Worm (Caenorhabditis elegans): ENCODE measurements around the gene F26D2.15.

F26D2.15 gene

ce11 chrV:16471995-16472563, 34.4 kb downstream of the F26D2.15 start, which contains the start of gene srw-35:
srw-35 (plus strand) TSS chrV:16472513.
- no peak for TF ChIP-seq lim-7 (GFP tag; IDR thresholded peaks at IDR 0.05)
- TF ChIP-seq php-3 (GFP tag; IDR thresholded peaks at IDR 0.05) = 0 out of 2 replicates have a peak, but pooled peaks have one; percentile 19

- TF ChIP-seq dmd-6 (GFP tag; IDR thresholded peaks at IDR 0.05) (0 out of 2 replicates have a peak, but pooled peaks have one; percentile 20), lim-7 (GFP tag; IDR thresholded peaks at IDR 0.05) (peak; percentile 59; the same call in 1 of the 2 replicates), vab-7 (GFP tag; IDR thresholded peaks at IDR 0.05) (peak; percentile 41; the same call in 1 of the 2 replicates)
Measured at ce11 chrV:16474686-16475085, 37.0 kb downstream of the F26D2.15 start.

- TF ChIP-seq unc-62 (GFP tag; optimal IDR thresholded peaks at IDR 0.05 in 1 of 2) (peak in 1 of 2 experiments; percentile 67), unc-62 (tag; optimal IDR thresholded peaks at IDR 0.05) (no peak), nhr-41 (GFP tag; IDR thresholded peaks at IDR 0.05) (no peak), ztf-7 (tag; optimal IDR thresholded peaks at IDR 0.05) (no peak), jun-1 (tag; optimal IDR thresholded peaks at IDR 0.05) (no peak)
Measured at ce11 chrV:16479275-16479674, 41.6 kb downstream of the F26D2.15 start, which contains the start of gene T08G3.11. T08G3.11 (minus strand) TSS chrV:16479375.

ce11 chrV:16480919-16481630, 43.4 kb downstream of the F26D2.15 start, which contains the start of the genes F57E7.4 and spig-6:
F57E7.4 (minus strand) TSS chrV:16481019.
spig-6 (plus strand) TSS chrV:16481580.
- TF ChIP-seq unc-62 (GFP tag; optimal IDR thresholded peaks at IDR 0.05 in 1 of 2) = peak in 1 of 2 experiments; percentile 68
- TF ChIP-seq unc-62 (tag; optimal IDR thresholded peaks at IDR 0.05) = no peak
- TF ChIP-seq ama-1 (optimal IDR thresholded peaks at IDR 0.05) = no peak

ce11 chrV:16483044-16483443, 45.4 kb downstream of the F26D2.15 start, which contains the start of gene F57E7.2:
F57E7.2 (minus strand) TSS chrV:16483144.
- TF ChIP-seq lsy-2 (tag; optimal IDR thresholded peaks at IDR 0.05) (no peak), snpc-1.2 (GFP tag; IDR thresholded peaks at IDR 0.05) (no peak), Y105C5A.15 (GFP tag; IDR thresholded peaks at IDR 0.05) (no peak), pqm-1 (tag; optimal IDR thresholded peaks at IDR 0.05) (no peak), lin-39 (tag; optimal IDR thresholded peaks at IDR 0.05) (no peak), F10B5.3 (tag; optimal IDR thresholded peaks at IDR 0.05) (no peak), mes-2 (tag; optimal IDR thresholded peaks at IDR 0.05; ENCODE audit: poor library complexity, severe bottlenecking) (no peak), spr-1 (tag; optimal IDR thresholded peaks at IDR 0.05) (no peak), zfp-3 (GFP tag; conservative IDR thresholded peaks at IDR 0.05) (no peak), Y5F2A.4 (GFP tag; optimal IDR thresholded peaks at IDR 0.05) (no peak), aha-1 (tag) (no peak), nhr-11 (tag; optimal IDR thresholded peaks at IDR 0.05) (no peak), daf-8 (GFP tag; IDR thresholded peaks at IDR 0.05) (no peak), spr-3 (GFP tag; optimal IDR thresholded peaks at IDR 0.05) (no peak), mdt-29 (GFP tag; IDR thresholded peaks at IDR 0.05) (no peak), mxl-3 (GFP tag; optimal IDR thresholded peaks at IDR 0.05) (no peak), hmg-1.1 (GFP tag; IDR thresholded peaks at IDR 0.05) (no peak), nhr-77 (tag; optimal IDR thresholded peaks at IDR 0.05) (no peak), nhr-25 (tag; optimal IDR thresholded peaks at IDR 0.05; ENCODE audit: borderline replicate concordance, insufficient read depth) (no peak)

- no peak for TF ChIP-seq F26F4.8 (GFP tag; conservative IDR thresholded peaks at IDR 0.05)
- TF ChIP-seq unc-62 (GFP tag; optimal IDR thresholded peaks at IDR 0.05 in 1 of 2) = peak in 1 of 2 experiments; percentile 11
- no peak for TF ChIP-seq unc-62 (tag; optimal IDR thresholded peaks at IDR 0.05)
Measured at ce11 chrV:16483681-16484080, 46.0 kb downstream of the F26D2.15 start, which contains the start of gene srh-139. srh-139 (plus strand) TSS chrV:16483981.

Measured in whole organism, L4 larva.